Worm (Caenorhabditis elegans): ENCODE measurements around the gene nspc-20.

ce11 chrX:14561416-14561973, 31.5 kb upstream of the nspc-20 start:
- TF ChIP-seq ztf-11 (tag; optimal IDR thresholded peaks at IDR 0.05), result no peak
- TF ChIP-seq ham-2 (GFP tag; optimal IDR thresholded peaks at IDR 0.05), result no peak
- TF ChIP-seq pha-4 (tag; optimal IDR thresholded peaks at IDR 0.05), result no peak
- peak; percentile 11 for TF ChIP-seq unc-62 (GFP tag; optimal IDR thresholded peaks at IDR 0.05)
- TF ChIP-seq nhr-237 (tag; optimal IDR thresholded peaks at IDR 0.05), result peak; percentile 5
- TF ChIP-seq mep-1 (tag; optimal IDR thresholded peaks at IDR 0.05), result no peak
